Worm (Caenorhabditis elegans): ENCODE results near the gene F58A6.1.

DNA sequence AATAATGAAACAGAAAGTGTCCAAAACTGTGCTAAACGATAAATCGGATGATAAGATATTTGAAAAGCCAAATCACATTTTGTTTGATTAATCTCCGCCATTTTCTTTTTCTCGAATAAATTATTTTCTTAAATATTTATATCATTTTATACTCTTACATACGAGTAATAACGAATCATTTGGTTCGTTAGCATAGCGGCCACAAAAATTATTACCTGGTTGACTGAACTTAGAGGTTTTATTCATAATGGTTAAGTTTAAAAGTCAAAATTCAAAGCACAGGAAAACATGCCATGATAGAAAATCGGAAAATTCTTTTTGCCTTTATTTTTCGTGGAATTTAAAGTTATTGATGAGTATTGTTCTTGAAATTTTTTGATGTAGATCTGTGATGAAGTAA, 20.6 kb downstream of the F58A6.1 start, which contains the start of gene srb-5:
- TF ChIP-seq ztf-4 (tag; optimal IDR thresholded peaks at IDR 0.05) (no peak), snpc-4 (tag; optimal IDR thresholded peaks at IDR 0.05) (no peak), unc-62 (GFP tag; optimal IDR thresholded peaks at IDR 0.05) (no peak)

All from whole organism, L2 larva.